Fruit fly (Drosophila melanogaster) whole organism, embryonic: ENCODE measurements around the gene CG43051.

Source experiments
- BtbVII ChIP-seq: fragments of 200-800 bp; sonication (Bioruptor generic); optimal IDR thresholded peaks from 3 replicates; lab custom pipeline; 2017; ENCODE audit warnings: missing biosample characterization, mild to moderate bottlenecking, missing genetic modification characterization
- CG10321 ChIP-seq: fragments of 200-800 bp; sonication (Bioruptor generic); IDR thresholded peaks from 2 replicates; pipeline ENCODE4 v1.3.6; 2022; ENCODE audit warnings: missing biosample characterization, missing genetic modification characterization
- CG13296 ChIP-seq: fragments of 200-800 bp; sonication (Bioruptor generic); optimal IDR thresholded peaks from 3 replicates; lab custom pipeline; 2018; ENCODE audit warnings: missing biosample characterization, mild to moderate bottlenecking, missing genetic modification characterization
- CG15479 ChIP-seq: fragments of 200-800 bp; sonication (Bioruptor generic); optimal IDR thresholded peaks from 3 replicates; lab custom pipeline; 2019; ENCODE audit warnings: missing biosample characterization, mild to moderate bottlenecking, missing genetic modification characterization, moderate library complexity
- CG16815 ChIP-seq: fragments of 200-800 bp; sonication (Bioruptor generic); optimal IDR thresholded peaks from 3 replicates; lab custom pipeline; 2017; ENCODE audit warnings: missing biosample characterization, mild to moderate bottlenecking, missing genetic modification characterization
- CG17385 ChIP-seq: fragments of 200-800 bp; sonication (Bioruptor generic); optimal IDR thresholded peaks from 3 replicates; lab custom pipeline; 2018; ENCODE audit warnings: missing biosample characterization, mild to moderate bottlenecking, missing genetic modification characterization
- CG31388 ChIP-seq: fragments of 200-800 bp; sonication (Bioruptor generic); optimal IDR thresholded peaks from 2 replicates; lab custom pipeline; 2016; ENCODE audit warnings: missing biosample characterization, missing genetic modification characterization
- CG32532 ChIP-seq: fragments of 200-800 bp; sonication (Bioruptor generic); IDR thresholded peaks from 2 replicates; pipeline ENCODE4 v1.3.6; 2022; ENCODE audit warnings: missing biosample characterization, missing genetic modification characterization
- CG3407 ChIP-seq: fragments of 200-800 bp; sonication (Bioruptor generic); optimal IDR thresholded peaks from 2 replicates; lab custom pipeline; 2018; ENCODE audit warnings: missing biosample characterization, mild to moderate bottlenecking, missing genetic modification characterization
- CG34422 ChIP-seq: fragments of 200-800 bp; sonication (Bioruptor generic); IDR thresholded peaks from 3 replicates; pipeline ENCODE4 v1.3.6; 2022; ENCODE audit warnings: missing biosample characterization, missing genetic modification characterization
- CG6175 ChIP-seq: fragments of 200-800 bp; sonication (Bioruptor generic); IDR thresholded peaks from 3 replicates; pipeline ENCODE4 v1.3.6; 2022; ENCODE audit warnings: missing biosample characterization, missing genetic modification characterization
- CG7556 ChIP-seq: fragments of 200-800 bp; sonication (Bioruptor generic); optimal IDR thresholded peaks from 2 replicates; lab custom pipeline; 2017; ENCODE audit warnings: missing biosample characterization, mild to moderate bottlenecking, missing genetic modification characterization
- CG7928 ChIP-seq: fragments of 200-800 bp; sonication (Bioruptor generic); optimal IDR thresholded peaks from 2 replicates; lab custom pipeline; 2017; ENCODE audit warnings: missing biosample characterization, mild to moderate bottlenecking, missing genetic modification characterization
- Deaf1 ChIP-seq: fragments of 200-800 bp; optimal IDR thresholded peaks from 3 replicates; lab custom pipeline; 2019; ENCODE audit warnings: missing biosample characterization, mild to moderate bottlenecking, missing genetic modification characterization, moderate library complexity
- Dll ChIP-seq: fragments of 200-800 bp; sonication (Bioruptor generic); IDR thresholded peaks from 4 replicates; pipeline ENCODE4 v1.3.6; 2022; ENCODE audit warnings: missing biosample characterization, missing genetic modification characterization; ENCODE audit not compliant: partially characterized antibody
- Doc2 ChIP-seq: fragments of 200-800 bp; sonication (Bioruptor generic); IDR thresholded peaks from 2 replicates; pipeline ENCODE4 v1.3.6; 2022; ENCODE audit warnings: missing biosample characterization, missing genetic modification characterization
- Doc3 ChIP-seq: fragments of 200-800 bp; sonication (Bioruptor generic); IDR thresholded peaks from 3 replicates; pipeline ENCODE4 v1.3.6; 2022; ENCODE audit warnings: missing biosample characterization, missing genetic modification characterization; ENCODE audit not compliant: partially characterized antibody
- NFAT ChIP-seq: fragments of 200-800 bp; sonication (Bioruptor generic); IDR thresholded peaks from 2 replicates; pipeline ENCODE4 v1.3.6; 2022; ENCODE audit warnings: missing biosample characterization, missing genetic modification characterization
- Six4 ChIP-seq: fragments of 200-800 bp; sonication (Bioruptor generic); optimal IDR thresholded peaks from 2 replicates; lab custom pipeline; 2016; ENCODE audit warnings: missing biosample characterization, missing genetic modification characterization
- Trl ChIP-seq, 3 experiments: fragments of >200 bp in 2 of 3; fragments of 200-800 bp in 1 of 3; sonication (Bioruptor generic) in 1 of 3; optimal IDR thresholded peaks; 2 replicates in 1 of 3; 3 replicates in 2 of 3; lab custom pipeline; 2016 to 2017; ENCODE audit warnings: missing biosample characterization in 1 of 3, missing genetic modification characterization in 1 of 3
- al ChIP-seq: fragments of 200-800 bp; sonication (Bioruptor generic); IDR thresholded peaks from 2 replicates; pipeline ENCODE4 v1.3.6; 2022; ENCODE audit warnings: missing biosample characterization, missing genetic modification characterization
- bsh ChIP-seq, 2 experiments: fragments of 200-800 bp; sonication (Bioruptor generic); optimal IDR thresholded peaks; 2 replicates each; lab custom pipeline; 2017 to 2018; ENCODE audit warnings: mild to moderate bottlenecking in 2 of 2, missing biosample characterization in 2 of 2, missing genetic modification characterization in 2 of 2, moderate library complexity in 1 of 2
- cas ChIP-seq: fragments of 200-800 bp; sonication (Bioruptor generic); IDR thresholded peaks from 2 replicates; pipeline ENCODE4 v1.3.6; 2022; ENCODE audit warnings: missing biosample characterization, missing genetic modification characterization
- caup ChIP-seq: fragments of 200-800 bp; sonication (Bioruptor generic); optimal IDR thresholded peaks from 3 replicates; lab custom pipeline; 2017; ENCODE audit warnings: missing biosample characterization, mild to moderate bottlenecking, missing genetic modification characterization, moderate library complexity; ENCODE audit not compliant: severe bottlenecking
- chinmo ChIP-seq: fragments of 200-800 bp; sonication (Bioruptor generic); IDR thresholded peaks from 4 replicates; pipeline ENCODE4 v1.3.6; 2022; ENCODE audit warnings: missing biosample characterization, missing genetic modification characterization; ENCODE audit not compliant: partially characterized antibody
- croc ChIP-seq: fragments of 200-800 bp; sonication (Bioruptor generic); conservative IDR thresholded peaks from 3 replicates; pipeline ENCODE4 v1.3.6; 2022; ENCODE audit warnings: missing biosample characterization, missing genetic modification characterization
- dati ChIP-seq: fragments of 200-800 bp; sonication (Bioruptor generic); IDR thresholded peaks from 2 replicates; pipeline ENCODE4 v1.3.6; 2022; ENCODE audit warnings: missing biosample characterization, missing genetic modification characterization
- dysf ChIP-seq: fragments of 200-800 bp; sonication (Bioruptor generic); IDR thresholded peaks from 3 replicates; pipeline ENCODE4 v1.3.6; 2022; ENCODE audit warnings: missing biosample characterization, missing genetic modification characterization
- fru ChIP-seq: fragments of >200 bp; optimal IDR thresholded peaks from 2 replicates; lab custom pipeline; 2017
- gcm2 ChIP-seq: fragments of 200-800 bp; sonication (Bioruptor generic); optimal IDR thresholded peaks from 2 replicates; lab custom pipeline; 2016; ENCODE audit warnings: missing biosample characterization, missing genetic modification characterization
- hbn ChIP-seq: fragments of 200-800 bp; sonication (Bioruptor generic); IDR thresholded peaks from 2 replicates; pipeline ENCODE4 v1.3.6; 2022; ENCODE audit warnings: missing biosample characterization, missing genetic modification characterization; ENCODE audit not compliant: partially characterized antibody
- hth ChIP-seq: fragments of >200 bp; optimal IDR thresholded peaks from 2 replicates; lab custom pipeline; 2017; ENCODE audit warnings: inconsistent platforms
- lmd ChIP-seq: fragments of 200-800 bp; sonication (Bioruptor generic); IDR thresholded peaks from 2 replicates; pipeline ENCODE4 v1.3.6; 2022; ENCODE audit warnings: missing biosample characterization, missing genetic modification characterization
- nau ChIP-seq: fragments of 200-800 bp; sonication (Bioruptor generic); optimal IDR thresholded peaks from 3 replicates; lab custom pipeline; 2017; ENCODE audit warnings: missing biosample characterization, mild to moderate bottlenecking, missing genetic modification characterization, missing genetic modification reagents
- onecut ChIP-seq: fragments of 200-800 bp; sonication (Bioruptor generic); IDR thresholded peaks from 2 replicates; pipeline ENCODE4 v1.3.6; 2022; ENCODE audit warnings: missing biosample characterization, missing genetic modification characterization
- pan ChIP-seq, 4 experiments: fragments of >200 bp in 3 of 4; fragments of 200-800 bp in 1 of 4; sonication (Bioruptor generic) in 1 of 4; optimal IDR thresholded peaks in 3 of 4; IDR thresholded peaks in 1 of 4; 2 replicates each; pipeline versions ENCODE4 v1.3.6 to Lab custom; 2017 to 2022; ENCODE audit warnings: missing biosample characterization in 2 of 4, missing genetic modification characterization in 2 of 4, mixed read lengths in 1 of 4
- prd ChIP-seq, 3 experiments: fragments of >200 bp in 2 of 3; fragments of 200-800 bp in 1 of 3; sonication (Bioruptor generic) in 1 of 3; optimal IDR thresholded peaks in 2 of 3; IDR thresholded peaks in 1 of 3; 2 replicates in 2 of 3; 3 replicates in 1 of 3; pipeline versions ENCODE4 v1.3.6 to Lab custom; 2017 to 2022; ENCODE audit warnings: missing biosample characterization in 1 of 3, missing genetic modification characterization in 1 of 3
- rib ChIP-seq: fragments of 200-800 bp; sonication (Bioruptor generic); IDR thresholded peaks from 2 replicates; pipeline ENCODE4 v1.3.6; 2022; ENCODE audit warnings: missing biosample characterization, missing genetic modification characterization
- row ChIP-seq: fragments of 200-800 bp; sonication (Bioruptor generic); IDR thresholded peaks from 3 replicates; pipeline ENCODE4 v1.3.6; 2022; ENCODE audit warnings: missing biosample characterization, missing genetic modification characterization
- run ChIP-seq: fragments of 200-800 bp; sonication (Bioruptor generic); optimal IDR thresholded peaks from 3 replicates; lab custom pipeline; 2018; ENCODE audit warnings: missing biosample characterization, mild to moderate bottlenecking, missing genetic modification characterization
- scrt ChIP-seq: fragments of 200-800 bp; sonication (Bioruptor generic); optimal IDR thresholded peaks from 2 replicates; lab custom pipeline; 2018; ENCODE audit warnings: missing biosample characterization, mild to moderate bottlenecking, missing genetic modification characterization, moderate library complexity
- sna ChIP-seq: fragments of 200-800 bp; sonication (Bioruptor generic); IDR thresholded peaks from 2 replicates; pipeline ENCODE4 v1.3.6; 2022; ENCODE audit warnings: missing biosample characterization, missing genetic modification characterization; ENCODE audit not compliant: partially characterized antibody
- tll ChIP-seq, 2 experiments: fragments of 200-800 bp in 1 of 2; fragments of >200 bp in 1 of 2; sonication (Bioruptor generic) in 1 of 2; optimal IDR thresholded peaks; 2 replicates each; lab custom pipeline; 2017 to 2019; ENCODE audit warnings: missing biosample characterization in 2 of 2, missing genetic modification characterization in 2 of 2, mild to moderate bottlenecking in 1 of 2, moderate library complexity in 1 of 2
- unc-4 ChIP-seq: fragments of 200-800 bp; sonication (Bioruptor generic); IDR thresholded peaks from 2 replicates; pipeline ENCODE4 v1.3.6; 2022; ENCODE audit warnings: missing biosample characterization, missing genetic modification characterization; ENCODE audit not compliant: partially characterized antibody
- usp ChIP-seq: fragments of >200 bp; optimal IDR thresholded peaks from 2 replicates; lab custom pipeline; 2017; ENCODE audit warnings: missing biosample characterization, missing genetic modification characterization
- wdn ChIP-seq: fragments of 200-800 bp; sonication (Bioruptor generic); IDR thresholded peaks from 2 replicates; pipeline ENCODE4 v1.3.6; 2022; ENCODE audit warnings: missing biosample characterization, missing genetic modification characterization
- zen2 ChIP-seq: fragments of 200-800 bp; sonication (Bioruptor generic); IDR thresholded peaks from 3 replicates; pipeline ENCODE4 v1.3.6; 2022; ENCODE audit warnings: missing biosample characterization, missing genetic modification characterization; ENCODE audit not compliant: partially characterized antibody
- zf30C ChIP-seq: fragments of 200-800 bp; sonication (Bioruptor generic); optimal IDR thresholded peaks from 3 replicates; lab custom pipeline; 2018; ENCODE audit warnings: missing biosample characterization, mild to moderate bottlenecking, missing genetic modification characterization

CG43051 gene

dm6 chr2L:12543107-12543615, 35.4 kb downstream of the CG43051 start (continued):
- TF ChIP-seq CG17385 = peak; percentile 53
- TF ChIP-seq sna (GFP tag; lab: Robert Waterston, UW) = 0 out of 2 replicates have a peak, but pooled peaks have one; percentile 46
- TF ChIP-seq zen2 (GFP tag; lab: Robert Waterston, UW) = peak; percentile 60; the same call in 2 of the 3 replicates
- TF ChIP-seq nau = peak; percentile 62
- peak; percentile 32; the same call in 1 of the 2 replicates for TF ChIP-seq CG32532 (GFP tag; lab: Robert Waterston, UW)
- TF ChIP-seq pan (optimal IDR thresholded peaks at IDR 0.05; lab: Kevin White, UChicago) = no peak
- peak in 1 of 2 experiments; percentile 11 for TF ChIP-seq pan (GFP tag; optimal IDR thresholded peaks at IDR 0.05 in 1 of 2, IDR thresholded peaks at IDR 0.05 in 1 of 2)
- TF ChIP-seq hth (lab: Kevin White, UChicago) = no peak
- no peak for TF ChIP-seq CG31388 (GFP tag; lab: Kevin White, UChicago)
- no peak for TF ChIP-seq row (GFP tag; lab: Robert Waterston, UW)
- no peak for TF ChIP-seq al (GFP tag; lab: Robert Waterston, UW)
- no peak for TF ChIP-seq dati
- TF ChIP-seq onecut (GFP tag; lab: Robert Waterston, UW) = peak; percentile 81
- TF ChIP-seq Six4 (GFP tag; lab: Kevin White, UChicago) = no peak
- TF ChIP-seq gcm2 (GFP tag; lab: Kevin White, UChicago) = no peak
- TF ChIP-seq prd (optimal IDR thresholded peaks at IDR 0.05; lab: Kevin White, UChicago) = no peak
- 0 out of 3 replicates have a peak, but pooled peaks have one; percentile 6 for TF ChIP-seq prd (GFP tag; IDR thresholded peaks at IDR 0.05; lab: Robert Waterston, UW)
- no peak for TF ChIP-seq CG16815 (GFP tag; lab: Kevin White, UChicago)
- no peak for TF ChIP-seq Doc2 (GFP tag; lab: Robert Waterston, UW)
- no peak for TF ChIP-seq CG13296 (GFP tag; lab: Kevin White, UChicago)
- TF ChIP-seq NFAT = peak; percentile 21; the same call in 1 of the 2 replicates
- no peak for TF ChIP-seq fru (lab: Kevin White, UChicago)
- no peak for TF ChIP-seq caup
- TF ChIP-seq zf30C (GFP tag; lab: Kevin White, UChicago) = peak; percentile 63
- no peak; the same call in 1 of the 2 replicates for TF ChIP-seq rib (GFP tag; lab: Robert Waterston, UW)
- TF ChIP-seq bsh (GFP tag; optimal IDR thresholded peaks at IDR 0.05; lab: Kevin White, UChicago) = peak in 1 of 2 experiments; percentile 33
- TF ChIP-seq CG7556 (GFP tag; lab: Kevin White, UChicago) = no peak
- TF ChIP-seq unc-4 (GFP tag; lab: Robert Waterston, UW) = 0 out of 2 replicates have a peak, but pooled peaks have one; percentile 39
- no peak for TF ChIP-seq CG6175
- TF ChIP-seq Dll (GFP tag; lab: Robert Waterston, UW) = peak; percentile 60; the same call in 2 of the 4 replicates
- TF ChIP-seq wdn (GFP tag; lab: Robert Waterston, UW) = no peak
- no peak for TF ChIP-seq CG7928 (GFP tag; lab: Kevin White, UChicago)
- TF ChIP-seq lmd (GFP tag; lab: Robert Waterston, UW) = no peak
- peak; percentile 91 for TF ChIP-seq chinmo (GFP tag; lab: Robert Waterston, UW)
- peak; percentile 89 to 92 for TF ChIP-seq Trl (optimal IDR thresholded peaks at IDR 0.05; lab: Kevin White, UChicago)
- no peak for TF ChIP-seq Trl (GFP tag; optimal IDR thresholded peaks at IDR 0.05; lab: Kevin White, UChicago)
- TF ChIP-seq CG3407 = no peak
- peak; percentile 17 for TF ChIP-seq Deaf1 (tag; lab: Kevin White, UChicago)
- peak; percentile 56; the same call in 1 of the 3 replicates for TF ChIP-seq Doc3
- no peak for TF ChIP-seq usp
- no peak; the same call in 2 of the 3 replicates for TF ChIP-seq CG34422 (GFP tag; lab: Robert Waterston, UW)
- no peak for TF ChIP-seq BtbVII (GFP tag; lab: Kevin White, UChicago)
- peak; percentile 8 for TF ChIP-seq CG15479 (GFP tag; lab: Kevin White, UChicago)
- no peak for TF ChIP-seq cas (GFP tag; lab: Robert Waterston, UW)
- peak; percentile 84 for TF ChIP-seq scrt (GFP tag; lab: Kevin White, UChicago)
- TF ChIP-seq run (tag; lab: Kevin White, UChicago) = peak; percentile 81
- TF ChIP-seq croc (GFP tag; lab: Robert Waterston, UW) = no peak
- TF ChIP-seq tll (GFP tag; optimal IDR thresholded peaks at IDR 0.05; lab: Kevin White, UChicago) = no peak
- TF ChIP-seq CG10321 (GFP tag; lab: Robert Waterston, UW) = 0 out of 2 replicates have a peak, but pooled peaks have one; percentile 5
- no peak for TF ChIP-seq dysf (GFP tag; lab: Robert Waterston, UW)
- peak; percentile 48; the same call in 1 of the 2 replicates for TF ChIP-seq hbn (GFP tag; lab: Robert Waterston, UW)
